Worm (Caenorhabditis elegans) whole organism, young adult: ENCODE data around the gene cyp-13A11.

Source experiments
- B0035.1 ChIP-seq: sonication (generic microtip); optimal IDR thresholded peaks from 2 replicates; lab custom pipeline; 2016; ENCODE audit warnings: missing genetic modification characterization, mild to moderate bottlenecking, missing compliant biosample characterization, missing genotype, missing genetic modification reagents
- C06A6.2 ChIP-seq: fragments of 200-800 bp; sonication (Bioruptor generic); conservative IDR thresholded peaks from 2 replicates; pipeline ENCODE4 v1.3.6; 2022; ENCODE audit warnings: missing genetic modification characterization, missing compliant biosample characterization
- F49E8.2 ChIP-seq: sonication (generic microtip); optimal IDR thresholded peaks from 3 replicates; lab custom pipeline; 2017; ENCODE audit warnings: missing genetic modification characterization, mild to moderate bottlenecking, missing compliant biosample characterization, antibody characterized with exemption, moderate library complexity; ENCODE audit not compliant: insufficient read depth
- F55B11.4 ChIP-seq: sonication (generic microtip); optimal IDR thresholded peaks from 2 replicates; lab custom pipeline; 2016; ENCODE audit warnings: missing compliant biosample characterization, missing genetic modification characterization, borderline replicate concordance; ENCODE audit not compliant: insufficient read depth
- F57A8.1 ChIP-seq: fragments of 200-800 bp; sonication (Bioruptor generic); optimal IDR thresholded peaks from 2 replicates; lab custom pipeline; 2018; ENCODE audit warnings: mild to moderate bottlenecking, missing genetic modification characterization, moderate library complexity, missing compliant biosample characterization
- K12H6.12 ChIP-seq: fragments of 200-800 bp; sonication (Bioruptor generic); optimal IDR thresholded peaks from 2 replicates; lab custom pipeline; 2018; ENCODE audit warnings: mild to moderate bottlenecking, missing genetic modification characterization, missing compliant biosample characterization
- Y53F4B.3 ChIP-seq: fragments of 200-800 bp; sonication (Bioruptor generic); IDR thresholded peaks from 2 replicates; pipeline ENCODE4 v1.3.6; 2022; ENCODE audit warnings: missing genetic modification reagents, missing genetic modification characterization, missing compliant biosample characterization
- Y53G8AR.9 ChIP-seq: fragments of 200-800 bp; sonication (Bioruptor generic); conservative IDR thresholded peaks from 2 replicates; pipeline ENCODE4 v1.3.6; 2022; ENCODE audit warnings: missing genetic modification reagents, missing genetic modification characterization, missing compliant biosample characterization
- Y67H2A.10 ChIP-seq: fragments of 200-800 bp; sonication (Bioruptor generic); conservative IDR thresholded peaks from 2 replicates; pipeline ENCODE4 v1.3.6; 2022; ENCODE audit warnings: missing genetic modification reagents, missing genetic modification characterization, missing compliant biosample characterization
- aptf-2 ChIP-seq: fragments of 200-800 bp; sonication (Bioruptor generic); conservative IDR thresholded peaks from 2 replicates; pipeline ENCODE4 v1.3.6; 2022; ENCODE audit warnings: missing genetic modification reagents, missing genetic modification characterization, missing compliant biosample characterization
- atf-7 ChIP-seq: sonication (generic microtip); optimal IDR thresholded peaks from 2 replicates; lab custom pipeline; 2017; ENCODE audit warnings: mild to moderate bottlenecking, missing genetic modification characterization, missing compliant biosample characterization
- attf-3 ChIP-seq: fragments of 200-800 bp; sonication (Bioruptor generic); conservative IDR thresholded peaks from 2 replicates; pipeline ENCODE4 v1.3.6; 2022; ENCODE audit warnings: missing genetic modification reagents, missing genetic modification characterization, missing compliant biosample characterization
- bed-1 ChIP-seq: fragments of 200-800 bp; sonication (Bioruptor generic); IDR thresholded peaks from 2 replicates; pipeline ENCODE4 v1.3.6; 2022; ENCODE audit warnings: missing genetic modification reagents, missing genetic modification characterization, missing compliant biosample characterization
- dox-1 ChIP-seq: fragments of 200-800 bp; sonication (Bioruptor generic); IDR thresholded peaks from 2 replicates; pipeline ENCODE4 v1.3.6; 2022; ENCODE audit warnings: missing genetic modification reagents, missing genetic modification characterization, missing compliant biosample characterization
- dpl-1 ChIP-seq: fragments of 150-350 bp; optimal IDR thresholded peaks from 2 replicates; lab custom pipeline; 2014; ENCODE audit warnings: missing biosample characterization, missing genetic modification reagents, missing genetic modification characterization
- egl-18 ChIP-seq: fragments of 200-800 bp; sonication (Bioruptor generic); IDR thresholded peaks from 2 replicates; pipeline ENCODE4 v1.3.6; 2022; ENCODE audit warnings: missing genetic modification reagents, missing genetic modification characterization, missing compliant biosample characterization
- egl-44 ChIP-seq: fragments of 200-800 bp; sonication (Bioruptor generic); IDR thresholded peaks from 2 replicates; pipeline ENCODE4 v1.3.6; 2022; ENCODE audit warnings: missing genetic modification reagents, missing genetic modification characterization, missing compliant biosample characterization
- ets-4 ChIP-seq: fragments of 200-800 bp; sonication (Bioruptor generic); optimal IDR thresholded peaks from 2 replicates; lab custom pipeline; 2018; ENCODE audit warnings: mild to moderate bottlenecking, missing genetic modification characterization, missing compliant biosample characterization
- gei-17 ChIP-seq: fragments of 200-800 bp; sonication (Bioruptor generic); optimal IDR thresholded peaks from 2 replicates; lab custom pipeline; 2018; ENCODE audit warnings: mild to moderate bottlenecking, missing genetic modification characterization, missing compliant biosample characterization
- hlh-26 ChIP-seq: fragments of 200-800 bp; sonication (Bioruptor generic); conservative IDR thresholded peaks from 2 replicates; pipeline ENCODE4 v1.3.6; 2022; ENCODE audit warnings: missing genetic modification reagents, missing genetic modification characterization, missing compliant biosample characterization
- hmg-1.2 ChIP-seq: fragments of 200-800 bp; sonication (Bioruptor generic); IDR thresholded peaks from 2 replicates; pipeline ENCODE4 v1.3.6; 2022; ENCODE audit warnings: missing genetic modification reagents, missing genetic modification characterization, missing compliant biosample characterization
- hmg-20 ChIP-seq: fragments of 200-800 bp; sonication (Bioruptor generic); IDR thresholded peaks from 2 replicates; pipeline ENCODE4 v1.3.6; 2022; ENCODE audit warnings: missing genetic modification reagents, missing genetic modification characterization, missing compliant biosample characterization
- lin-40 ChIP-seq: sonication (generic microtip); optimal IDR thresholded peaks from 2 replicates; lab custom pipeline; 2016; ENCODE audit warnings: missing genetic modification characterization, mild to moderate bottlenecking, missing compliant biosample characterization, missing genotype, missing genetic modification reagents
- lin-54 ChIP-seq: fragments of 200-800 bp; sonication (Bioruptor generic); optimal IDR thresholded peaks from 2 replicates; lab custom pipeline; 2018; ENCODE audit warnings: mild to moderate bottlenecking, missing genetic modification characterization, missing compliant biosample characterization
- madf-6 ChIP-seq: fragments of 200-800 bp; sonication (Bioruptor generic); IDR thresholded peaks from 2 replicates; pipeline ENCODE4 v1.3.6; 2022; ENCODE audit warnings: missing genetic modification reagents, missing genetic modification characterization, missing compliant biosample characterization
- madf-8 ChIP-seq: fragments of 200-800 bp; sonication (Bioruptor generic); conservative IDR thresholded peaks from 2 replicates; pipeline ENCODE4 v1.3.6; 2022; ENCODE audit warnings: missing genetic modification reagents, missing genetic modification characterization, missing compliant biosample characterization
- mcd-1 ChIP-seq: fragments of 200-800 bp; sonication (Bioruptor generic); IDR thresholded peaks from 2 replicates; pipeline ENCODE4 v1.3.6; 2022; ENCODE audit warnings: missing genetic modification reagents, missing genetic modification characterization, missing compliant biosample characterization
- mel-28 ChIP-seq: sonication (generic microtip); optimal IDR thresholded peaks from 2 replicates; lab custom pipeline; 2016; ENCODE audit warnings: borderline replicate concordance, mild to moderate bottlenecking, missing genetic modification characterization, missing compliant biosample characterization
- mes-4 ChIP-seq: sonication (generic microtip); optimal IDR thresholded peaks from 2 replicates; lab custom pipeline; 2016; ENCODE audit warnings: missing genotype, missing genetic modification characterization, missing compliant biosample characterization
- nfya-2 ChIP-seq: fragments of 200-800 bp; sonication (Bioruptor generic); IDR thresholded peaks from 2 replicates; pipeline ENCODE4 v1.3.6; 2022; ENCODE audit warnings: missing genetic modification reagents, missing genetic modification characterization, missing compliant biosample characterization
- nhr-120 ChIP-seq: fragments of 200-800 bp; sonication (Bioruptor generic); IDR thresholded peaks from 2 replicates; pipeline ENCODE4 v1.3.6; 2022; ENCODE audit warnings: missing genetic modification characterization, missing compliant biosample characterization
- nhr-27 ChIP-seq: fragments of 200-800 bp; sonication (Bioruptor generic); optimal IDR thresholded peaks from 2 replicates; lab custom pipeline; 2018; ENCODE audit warnings: mild to moderate bottlenecking, missing genetic modification characterization, moderate library complexity, missing compliant biosample characterization
- nhr-80 ChIP-seq: sonication (generic microtip); optimal IDR thresholded peaks from 2 replicates; lab custom pipeline; 2016; ENCODE audit warnings: missing genetic modification characterization, missing compliant biosample characterization
- repo-1 ChIP-seq: sonication (generic microtip); optimal IDR thresholded peaks from 2 replicates; lab custom pipeline; 2017; ENCODE audit warnings: mild to moderate bottlenecking, missing genetic modification characterization, missing compliant biosample characterization
- rpc-1 ChIP-seq, 2 experiments: fragments of 150-350 bp in 1 of 2; sonication (generic microtip) in 1 of 2; optimal IDR thresholded peaks; 2 replicates each; lab custom pipeline; 2014 to 2018; ENCODE audit warnings: missing biosample characterization in 1 of 2, missing genetic modification characterization in 1 of 2, missing genetic modification reagents in 1 of 2, missing genotype in 1 of 2
- sea-2 ChIP-seq: fragments of 200-800 bp; sonication (Bioruptor generic); IDR thresholded peaks from 2 replicates; pipeline ENCODE4 v1.3.6; 2022; ENCODE audit warnings: missing genetic modification characterization, missing compliant biosample characterization
- somi-1 ChIP-seq: fragments of 200-800 bp; sonication (Bioruptor generic); optimal IDR thresholded peaks from 2 replicates; lab custom pipeline; 2018; ENCODE audit warnings: mild to moderate bottlenecking, missing genetic modification characterization, missing compliant biosample characterization
- sptf-2 ChIP-seq: fragments of 200-800 bp; sonication (Bioruptor generic); optimal IDR thresholded peaks from 2 replicates; lab custom pipeline; 2018; ENCODE audit warnings: mild to moderate bottlenecking, missing genetic modification characterization, missing compliant biosample characterization
- tbp1 ChIP-seq: fragments of 200-800 bp; sonication (Bioruptor generic); optimal IDR thresholded peaks from 2 replicates; lab custom pipeline; 2018; ENCODE audit warnings: mild to moderate bottlenecking, missing genetic modification characterization, missing compliant biosample characterization
- tbx-9 ChIP-seq: sonication (generic microtip); optimal IDR thresholded peaks from 2 replicates; lab custom pipeline; 2016; ENCODE audit warnings: borderline replicate concordance, missing genetic modification characterization, inconsistent platforms, missing compliant biosample characterization
- tlf-1 ChIP-seq: fragments of 200-800 bp; sonication (Bioruptor generic); optimal IDR thresholded peaks from 2 replicates; lab custom pipeline; 2018; ENCODE audit warnings: mild to moderate bottlenecking, missing genetic modification characterization, missing compliant biosample characterization
- unc-62 ChIP-seq: fragments of 150-350 bp; optimal IDR thresholded peaks from 2 replicates; lab custom pipeline; 2014; ENCODE audit warnings: missing biosample characterization, missing genetic modification reagents, missing genetic modification characterization
- ztf-25 ChIP-seq: fragments of 200-800 bp; sonication (Bioruptor generic); IDR thresholded peaks from 2 replicates; pipeline ENCODE4 v1.3.6; 2022; ENCODE audit warnings: missing genetic modification reagents, missing genetic modification characterization, missing compliant biosample characterization
- ztf-28 ChIP-seq: fragments of 200-800 bp; sonication (Bioruptor generic); IDR thresholded peaks from 2 replicates; pipeline ENCODE4 v1.3.6; 2022; ENCODE audit warnings: missing genetic modification reagents, missing genetic modification characterization, missing compliant biosample characterization
- ztf-6 ChIP-seq: fragments of 200-800 bp; sonication (Bioruptor generic); IDR thresholded peaks from 2 replicates; pipeline ENCODE4 v1.3.6; 2022; ENCODE audit warnings: missing genetic modification reagents, missing genetic modification characterization, missing compliant biosample characterization

The cyp-13A11 gene

ce11 chrIII:13055342-13055741, 34.5 kb downstream of the cyp-13A11 start, which contains the start of gene F54F12.1:
F54F12.1 (minus strand) TSS chrIII:13055442.
- TF ChIP-seq sea-2 (GFP tag; lab: Robert Waterston, UW) (no peak), atf-7 (no peak), mes-4 (tag; lab: Kevin White, UChicago) (no peak), F49E8.2 (tag; lab: Kevin White, UChicago) (no peak), Y53G8AR.9 (GFP tag; lab: Robert Waterston, UW) (no peak), madf-8 (no peak), mcd-1 (no peak), K12H6.12 (tag; lab: Kevin White, UChicago) (no peak), unc-62 (GFP tag; lab: Kevin White, UChicago) (no peak), Y53F4B.3 (no peak), nfya-2 (GFP tag; lab: Robert Waterston, UW) (no peak)

- TF ChIP-seq egl-44 (GFP tag; lab: Robert Waterston, UW) (no peak), bed-1 (GFP tag; lab: Robert Waterston, UW) (no peak), lin-40 (tag; lab: Kevin White, UChicago) (no peak), ets-4 (no peak), hmg-20 (no peak), tlf-1 (no peak), ztf-28 (no peak), ztf-25 (no peak), nhr-120 (GFP tag; lab: Robert Waterston, UW) (no peak), B0035.1 (no peak), F55B11.4 (no peak), C06A6.2 (GFP tag; lab: Robert Waterston, UW) (no peak), Y53F4B.3 (no peak), repo-1 (no peak)
Measured at ce11 chrIII:13056230-13056629, 35.4 kb downstream of the cyp-13A11 start.

- no peak for TF ChIP-seq hlh-26
- TF ChIP-seq somi-1 (GFP tag; lab: Kevin White, UChicago) = peak; percentile 24
- TF ChIP-seq Y67H2A.10 (GFP tag; lab: Robert Waterston, UW) = no peak
Measured at ce11 chrIII:13056735-13057134, 35.9 kb downstream of the cyp-13A11 start.

ce11 chrIII:13058140-13058539, 37.3 kb downstream of the cyp-13A11 start:
- TF ChIP-seq lin-40 (tag; lab: Kevin White, UChicago) (peak; percentile 14), mel-28 (tag; lab: Kevin White, UChicago) (no peak)

ce11 chrIII:13059335-13059734, 38.5 kb downstream of the cyp-13A11 start:
- no peak for TF ChIP-seq lin-54 (GFP tag; lab: Kevin White, UChicago)
- TF ChIP-seq tbp1 = no peak
- no peak for TF ChIP-seq sptf-2 (GFP tag; lab: Kevin White, UChicago)
- no peak for TF ChIP-seq madf-6 (GFP tag; lab: Robert Waterston, UW)
- TF ChIP-seq attf-3 (GFP tag; lab: Robert Waterston, UW) = no peak
- TF ChIP-seq ztf-6 (GFP tag; lab: Robert Waterston, UW) = no peak
- TF ChIP-seq dpl-1 (GFP tag; lab: Kevin White, UChicago) = no peak
- no peak for TF ChIP-seq nhr-120 (GFP tag; lab: Robert Waterston, UW)
- peak; percentile 79 for TF ChIP-seq nhr-80 (tag; lab: Kevin White, UChicago)
- no peak for TF ChIP-seq nhr-27 (tag; lab: Kevin White, UChicago)
- no peak for TF ChIP-seq F57A8.1 (GFP tag; lab: Kevin White, UChicago)
- TF ChIP-seq aptf-2 (GFP tag; lab: Robert Waterston, UW) = no peak
- TF ChIP-seq egl-44 (GFP tag; lab: Robert Waterston, UW) = no peak
- TF ChIP-seq rpc-1 (optimal IDR thresholded peaks at IDR 0.05; lab: Kevin White, UChicago) = no peak
- no peak for TF ChIP-seq rpc-1 (tag; optimal IDR thresholded peaks at IDR 0.05; lab: Kevin White, UChicago)
- TF ChIP-seq tbx-9 = no peak
- no peak for TF ChIP-seq egl-18 (GFP tag; lab: Robert Waterston, UW)
- no peak for TF ChIP-seq gei-17
- 0 out of 2 replicates have a peak, but pooled peaks have one; percentile 10 for TF ChIP-seq hmg-1.2 (GFP tag; lab: Robert Waterston, UW)
- TF ChIP-seq dox-1 = peak; percentile 57
